Fruit fly (Drosophila melanogaster) whole organism, prepupa: ENCODE results near the gene Top3beta.

Source experiments
- Blimp-1 ChIP-seq: fragments of 200-800 bp; sonication (Bioruptor generic); optimal IDR thresholded peaks from 3 replicates; lab custom pipeline; 2017; ENCODE audit warnings: missing biosample characterization, missing genetic modification characterization, mild to moderate bottlenecking, moderate library complexity, missing genetic modification reagents
- CG10669 ChIP-seq: fragments of 200-800 bp; sonication (Bioruptor generic); optimal IDR thresholded peaks from 3 replicates; lab custom pipeline; 2018; ENCODE audit warnings: missing biosample characterization, mild to moderate bottlenecking, missing genetic modification characterization, moderate library complexity
- CG11294 ChIP-seq: fragments of 200-800 bp; sonication (Bioruptor generic); IDR thresholded peaks from 2 replicates; pipeline ENCODE4 v1.3.6; 2022; ENCODE audit warnings: missing biosample characterization, missing genetic modification characterization
- CG15336 ChIP-seq: fragments of 200-800 bp; sonication (Bioruptor generic); IDR thresholded peaks from 2 replicates; pipeline ENCODE4 v1.3.6; 2022; ENCODE audit warnings: missing biosample characterization, missing genetic modification characterization
- CG1621 ChIP-seq: fragments of 200-800 bp; sonication (Bioruptor generic); optimal IDR thresholded peaks from 3 replicates; lab custom pipeline; 2018; ENCODE audit warnings: missing biosample characterization, mild to moderate bottlenecking, missing genetic modification characterization
- CG32006 ChIP-seq: fragments of 200-800 bp; sonication (Bioruptor generic); optimal IDR thresholded peaks from 3 replicates; lab custom pipeline; 2017; ENCODE audit warnings: missing biosample characterization, mild to moderate bottlenecking, missing genetic modification characterization
- CG3919 ChIP-seq: fragments of 200-800 bp; sonication (Bioruptor generic); optimal IDR thresholded peaks from 3 replicates; lab custom pipeline; 2016; ENCODE audit warnings: missing biosample characterization, missing genetic modification characterization
- CG4318 ChIP-seq: fragments of 200-800 bp; sonication (Bioruptor generic); optimal IDR thresholded peaks from 3 replicates; lab custom pipeline; 2017; ENCODE audit warnings: missing biosample characterization, mild to moderate bottlenecking, missing genetic modification characterization
- CG6163 ChIP-seq: fragments of 200-800 bp; sonication (Bioruptor generic); IDR thresholded peaks from 3 replicates; pipeline ENCODE4 v1.3.6; 2022; ENCODE audit warnings: missing biosample characterization, missing genetic modification characterization
- CG6276 ChIP-seq: fragments of 200-800 bp; sonication (Bioruptor generic); optimal IDR thresholded peaks from 2 replicates; lab custom pipeline; 2017; ENCODE audit warnings: missing biosample characterization, mild to moderate bottlenecking, missing genetic modification characterization
- CG6792 ChIP-seq: fragments of 200-800 bp; sonication (Bioruptor generic); optimal IDR thresholded peaks from 3 replicates; lab custom pipeline; 2016; ENCODE audit warnings: missing biosample characterization, missing genetic modification characterization
- CG6808 ChIP-seq: fragments of 200-800 bp; sonication (Bioruptor generic); optimal IDR thresholded peaks from 3 replicates; lab custom pipeline; 2017; ENCODE audit warnings: missing biosample characterization, missing genetic modification characterization, mild to moderate bottlenecking, moderate library complexity, missing genetic modification reagents
- CG6854 ChIP-seq: fragments of 200-800 bp; sonication (Bioruptor generic); optimal IDR thresholded peaks from 2 replicates; lab custom pipeline; 2017; ENCODE audit warnings: missing biosample characterization, mild to moderate bottlenecking, missing genetic modification characterization
- CG8119 ChIP-seq: fragments of 200-800 bp; sonication (Bioruptor generic); IDR thresholded peaks from 3 replicates; pipeline ENCODE4 v1.3.6; 2022; ENCODE audit warnings: missing biosample characterization, missing genetic modification characterization
- CG8319 ChIP-seq: fragments of 200-800 bp; sonication (Bioruptor generic); optimal IDR thresholded peaks from 3 replicates; lab custom pipeline; 2016; ENCODE audit warnings: missing biosample characterization, missing genetic modification characterization
- CG8632 ChIP-seq: fragments of 200-800 bp; sonication (Bioruptor generic); optimal IDR thresholded peaks from 3 replicates; lab custom pipeline; 2016; ENCODE audit warnings: missing biosample characterization, missing genetic modification characterization
- Eip78C ChIP-seq: fragments of 200-800 bp; sonication (Bioruptor generic); peaks from one replicate; lab custom pipeline; 2016; ENCODE audit warnings: missing biosample characterization, missing genetic modification characterization
- Eip93F ChIP-seq: fragments of 200-800 bp; sonication (Bioruptor generic); optimal IDR thresholded peaks from 2 replicates; lab custom pipeline; 2016; ENCODE audit warnings: missing biosample characterization, mild to moderate bottlenecking, missing genetic modification characterization
- Ets21C ChIP-seq: fragments of 200-800 bp; sonication (Bioruptor generic); optimal IDR thresholded peaks from 3 replicates; lab custom pipeline; 2016; ENCODE audit warnings: missing biosample characterization, missing genetic modification characterization
- Ets96B ChIP-seq: fragments of 200-800 bp; optimal IDR thresholded peaks from 2 replicates; lab custom pipeline; 2019; ENCODE audit warnings: missing biosample characterization, mild to moderate bottlenecking, missing genetic modification characterization, moderate library complexity
- Gug ChIP-seq: fragments of 200-800 bp; sonication (Bioruptor generic); IDR thresholded peaks from 2 replicates; pipeline ENCODE4 v1.3.6; 2022; ENCODE audit warnings: missing biosample characterization, missing genetic modification characterization
- Hr38 ChIP-seq: sonication (Bioruptor generic); optimal IDR thresholded peaks from 2 replicates; lab custom pipeline; 2016; ENCODE audit warnings: missing biosample characterization, missing genetic modification characterization
- Hr39 ChIP-seq: fragments of 200-800 bp; sonication (Bioruptor generic); optimal IDR thresholded peaks from 2 replicates; lab custom pipeline; 2016; ENCODE audit warnings: missing biosample characterization, missing genetic modification characterization
- Hr4 ChIP-seq: fragments of 200-800 bp; sonication (Bioruptor generic); optimal IDR thresholded peaks from 3 replicates; lab custom pipeline; 2016; ENCODE audit warnings: missing biosample characterization, missing genetic modification characterization
- Lpt ChIP-seq: fragments of 200-800 bp; sonication (Bioruptor generic); optimal IDR thresholded peaks from 3 replicates; lab custom pipeline; 2016; ENCODE audit warnings: missing biosample characterization, missing genetic modification characterization
- Met ChIP-seq: fragments of 200-800 bp; sonication (Bioruptor generic); optimal IDR thresholded peaks from 3 replicates; lab custom pipeline; 2016; ENCODE audit warnings: missing biosample characterization, missing genetic modification characterization
- OdsH ChIP-seq: fragments of 200-800 bp; sonication (Bioruptor generic); optimal IDR thresholded peaks from 3 replicates; lab custom pipeline; 2016; ENCODE audit warnings: missing biosample characterization, missing genetic modification characterization
- Sox102F ChIP-seq: fragments of 200-800 bp; sonication (Bioruptor generic); optimal IDR thresholded peaks from 2 replicates; lab custom pipeline; 2016; ENCODE audit warnings: missing biosample characterization, mild to moderate bottlenecking, missing genetic modification characterization
- achi ChIP-seq: fragments of 200-800 bp; sonication (Bioruptor generic); optimal IDR thresholded peaks from 3 replicates; lab custom pipeline; 2016; ENCODE audit warnings: missing biosample characterization, missing genetic modification characterization
- acj6 ChIP-seq: fragments of 200-800 bp; sonication (Bioruptor generic); optimal IDR thresholded peaks from 3 replicates; lab custom pipeline; 2016; ENCODE audit warnings: missing biosample characterization, missing genetic modification characterization
- dac ChIP-seq: fragments of 200-800 bp; sonication (Bioruptor generic); optimal IDR thresholded peaks from 2 replicates; lab custom pipeline; 2017; ENCODE audit warnings: missing biosample characterization, mild to moderate bottlenecking, missing genetic modification characterization
- eg ChIP-seq: fragments of 200-800 bp; sonication (Bioruptor generic); IDR thresholded peaks from 3 replicates; pipeline ENCODE4 v1.3.6; 2022; ENCODE audit warnings: missing biosample characterization, missing genetic modification characterization
- esn ChIP-seq: fragments of 200-800 bp; sonication (Bioruptor generic); optimal IDR thresholded peaks from 2 replicates; lab custom pipeline; 2016; ENCODE audit warnings: missing biosample characterization, mild to moderate bottlenecking, missing genetic modification characterization, moderate library complexity
- fkh ChIP-seq: fragments of 200-800 bp; sonication (Bioruptor generic); optimal IDR thresholded peaks from 3 replicates; lab custom pipeline; 2017; ENCODE audit warnings: missing biosample characterization, mild to moderate bottlenecking, missing genetic modification characterization, moderate library complexity
- lz ChIP-seq: fragments of 200-800 bp; sonication (Bioruptor generic); optimal IDR thresholded peaks from 3 replicates; lab custom pipeline; 2016; ENCODE audit warnings: missing biosample characterization, missing genetic modification characterization
- pdm3 ChIP-seq: fragments of 200-800 bp; sonication (Bioruptor generic); optimal IDR thresholded peaks from 3 replicates; lab custom pipeline; 2016; ENCODE audit warnings: missing biosample characterization, missing genetic modification characterization
- salr ChIP-seq, 2 experiments: fragments of 200-800 bp; sonication (Bioruptor generic); optimal IDR thresholded peaks; 3 replicates each; lab custom pipeline; 2016 to 2018; ENCODE audit warnings: missing biosample characterization in 2 of 2, missing genetic modification characterization in 2 of 2, mild to moderate bottlenecking in 1 of 2
- svp ChIP-seq: fragments of 200-800 bp; sonication (Bioruptor generic); peaks from one replicate; lab custom pipeline; 2016; ENCODE audit warnings: missing biosample characterization, missing genetic modification characterization
- vri ChIP-seq: fragments of 200-800 bp; sonication (Bioruptor generic); optimal IDR thresholded peaks from 3 replicates; lab custom pipeline; 2016; ENCODE audit warnings: missing biosample characterization, mild to moderate bottlenecking, missing genetic modification characterization

The Top3beta gene

dm6 chrX:6316858-6317474, 29.2 kb upstream of the Top3beta start (continued):
- TF ChIP-seq CG8319 (GFP tag; lab: Kevin White, UChicago) (no peak), salr (GFP tag; optimal IDR thresholded peaks at IDR 0.05; lab: Kevin White, UChicago) (no peak), lz (GFP tag; lab: Kevin White, UChicago) (peak; percentile 29), CG6792 (GFP tag; lab: Kevin White, UChicago) (peak; percentile 37), Ets96B (tag; lab: Kevin White, UChicago) (peak; percentile 45), CG32006 (GFP tag; lab: Kevin White, UChicago) (peak; percentile 57), eg (GFP tag; lab: Robert Waterston, UW) (peak; percentile 64; the same call in 2 of the 3 replicates), CG3919 (peak; percentile 60), acj6 (GFP tag; lab: Kevin White, UChicago) (peak; percentile 31), CG6808 (GFP tag; lab: Kevin White, UChicago) (peak; percentile 42), Ets21C (GFP tag; lab: Kevin White, UChicago) (no peak), Hr38 (no peak), CG15336 (peak; percentile 60), CG10669 (GFP tag; lab: Kevin White, UChicago) (peak; percentile 31), esn (peak; percentile 32), Lpt (GFP tag; lab: Kevin White, UChicago) (peak; percentile 3), CG11294 (no peak; the same call in 1 of the 2 replicates), vri (no peak), CG8632 (GFP tag; lab: Kevin White, UChicago) (no peak)

- TF ChIP-seq Eip78C (GFP tag; lab: Kevin White, UChicago) (peak; percentile 0), Lpt (GFP tag; lab: Kevin White, UChicago) (no peak)
Observed at dm6 chrX:6315583-6315982, 27.8 kb upstream of the Top3beta start.

dm6 chrX:6311516-6311915, 23.7 kb upstream of the Top3beta start:
- TF ChIP-seq CG32006 (GFP tag; lab: Kevin White, UChicago): peak; percentile 16
- TF ChIP-seq CG10669 (GFP tag; lab: Kevin White, UChicago): no peak
- TF ChIP-seq, all 60 proteins: peak for 1

dm6 chrX:6310408-6310807, 22.6 kb upstream of the Top3beta start:
- TF ChIP-seq svp (GFP tag; lab: Kevin White, UChicago) (no peak), Gug (0 out of 2 replicates have a peak, but pooled peaks have one; percentile 16), CG6163 (GFP tag; lab: Robert Waterston, UW) (0 out of 3 replicates have a peak, but pooled peaks have one; percentile 39), CG6276 (GFP tag; lab: Kevin White, UChicago) (peak; percentile 11), achi (GFP tag; lab: Kevin White, UChicago) (no peak), Hr4 (GFP tag; lab: Kevin White, UChicago) (peak; percentile 24), eg (GFP tag; lab: Robert Waterston, UW) (0 out of 3 replicates have a peak, but pooled peaks have one; percentile 49), CG32006 (GFP tag; lab: Kevin White, UChicago) (peak; percentile 31), dac (GFP tag; lab: Kevin White, UChicago) (no peak), CG1621 (tag; lab: Kevin White, UChicago) (no peak), CG8119 (GFP tag; lab: Robert Waterston, UW) (0 out of 3 replicates have a peak, but pooled peaks have one; percentile 32), CG15336 (peak; percentile 25; the same call in 1 of the 2 replicates), OdsH (GFP tag; lab: Kevin White, UChicago) (peak; percentile 9), fkh (GFP tag; lab: Kevin White, UChicago) (no peak), Eip78C (GFP tag; lab: Kevin White, UChicago) (peak; percentile 45)
- TF ChIP-seq, all 60 proteins: peak for 10

dm6 chrX:6308852-6309251, 21.1 kb upstream of the Top3beta start, which contains the start of gene CG15894:
Gene CG15894 (plus strand): TSS chrX:6309212.
- TF ChIP-seq Met (peak; percentile 28), Hr39 (GFP tag; lab: Kevin White, UChicago) (peak; percentile 3), CG4318 (GFP tag; lab: Kevin White, UChicago) (no peak), esn (peak; percentile 21), Hr4 (GFP tag; lab: Kevin White, UChicago) (peak; percentile 0), pdm3 (GFP tag; lab: Kevin White, UChicago) (peak; percentile 15), CG6854 (GFP tag; lab: Kevin White, UChicago) (no peak), Gug (no peak), Eip93F (GFP tag; lab: Kevin White, UChicago) (no peak), CG6163 (GFP tag; lab: Robert Waterston, UW) (0 out of 3 replicates have a peak, but pooled peaks have one; percentile 44), svp (GFP tag; lab: Kevin White, UChicago) (peak; percentile 39), fkh (GFP tag; lab: Kevin White, UChicago) (no peak), CG32006 (GFP tag; lab: Kevin White, UChicago) (peak; percentile 32), eg (GFP tag; lab: Robert Waterston, UW) (peak; percentile 36; the same call in 1 of the 3 replicates), Eip78C (GFP tag; lab: Kevin White, UChicago) (peak; percentile 73), Sox102F (GFP tag; lab: Kevin White, UChicago) (peak; percentile 15), vri (no peak), CG3919 (peak; percentile 22), Blimp-1 (GFP tag; lab: Kevin White, UChicago) (no peak), achi (GFP tag; lab: Kevin White, UChicago) (no peak)
